Fruit fly (Drosophila melanogaster): Measurements from ENCODE around the gene XNP.

XNP gene

dm6 chr3R:25466166-25466565 is 16.5 kb downstream of the XNP start:
- TF ChIP-seq Myc (optimal IDR thresholded peaks at IDR 0.05), result no peak
- no peak for TF ChIP-seq ttk (optimal IDR thresholded peaks at IDR 0.05)
- no peak for TF ChIP-seq insv (optimal IDR thresholded peaks at IDR 0.05)
- TF ChIP-seq h (optimal IDR thresholded peaks at IDR 0.05), result no peak
- no peak for TF ChIP-seq psq (optimal IDR thresholded peaks at IDR 0.05)
- no peak for TF ChIP-seq Sin3A (optimal IDR thresholded peaks at IDR 0.05)

dm6 chr3R:25462642-25463317 is 19.9 kb downstream of the XNP start:
- TF ChIP-seq Myc (optimal IDR thresholded peaks at IDR 0.05) (no peak), ttk (optimal IDR thresholded peaks at IDR 0.05) (no peak), Sin3A (optimal IDR thresholded peaks at IDR 0.05) (no peak)

dm6 chr3R:25461666-25462065 is 21.0 kb downstream of the XNP start:
- no peak for TF ChIP-seq ttk (optimal IDR thresholded peaks at IDR 0.05)
- no peak for TF ChIP-seq Sin3A (optimal IDR thresholded peaks at IDR 0.05)
- no peak for TF ChIP-seq h (optimal IDR thresholded peaks at IDR 0.05)
- TF ChIP-seq Myc (optimal IDR thresholded peaks at IDR 0.05), result no peak

dm6 chr3R:25460650-25461049 is 22.0 kb downstream of the XNP start:
- TF ChIP-seq insv (optimal IDR thresholded peaks at IDR 0.05) (no peak), Myc (optimal IDR thresholded peaks at IDR 0.05) (no peak), Sin3A (optimal IDR thresholded peaks at IDR 0.05) (no peak), h (optimal IDR thresholded peaks at IDR 0.05) (no peak), psq (optimal IDR thresholded peaks at IDR 0.05) (no peak), ttk (optimal IDR thresholded peaks at IDR 0.05) (no peak)

dm6 chr3R:25459200-25459809 is 23.3 kb downstream of the XNP start:
- TF ChIP-seq insv (optimal IDR thresholded peaks at IDR 0.05) (no peak), psq (optimal IDR thresholded peaks at IDR 0.05) (no peak), Myc (optimal IDR thresholded peaks at IDR 0.05) (no peak), h (optimal IDR thresholded peaks at IDR 0.05) (no peak), Sin3A (optimal IDR thresholded peaks at IDR 0.05) (no peak), ttk (optimal IDR thresholded peaks at IDR 0.05) (no peak)

- no peak for TF ChIP-seq h (optimal IDR thresholded peaks at IDR 0.05)
These were observed 25.5 kb downstream of the XNP start for dm6 chr3R:25457097-25457496.

dm6 chr3R:25453150-25453680 is 29.4 kb downstream of the XNP start:
- TF ChIP-seq psq (optimal IDR thresholded peaks at IDR 0.05), result no peak
- no peak for TF ChIP-seq insv (optimal IDR thresholded peaks at IDR 0.05)
- TF ChIP-seq Myc (optimal IDR thresholded peaks at IDR 0.05), result no peak
- TF ChIP-seq h (optimal IDR thresholded peaks at IDR 0.05), result no peak
- TF ChIP-seq Sin3A (optimal IDR thresholded peaks at IDR 0.05), result no peak
- no peak for TF ChIP-seq ttk (optimal IDR thresholded peaks at IDR 0.05)

dm6 chr3R:25451832-25452231 is 30.8 kb downstream of the XNP start:
- TF ChIP-seq ttk (optimal IDR thresholded peaks at IDR 0.05) (no peak), h (optimal IDR thresholded peaks at IDR 0.05) (no peak), insv (optimal IDR thresholded peaks at IDR 0.05) (no peak), psq (optimal IDR thresholded peaks at IDR 0.05) (no peak), Myc (optimal IDR thresholded peaks at IDR 0.05) (no peak), Sin3A (optimal IDR thresholded peaks at IDR 0.05) (no peak)

- TF ChIP-seq Sin3A (optimal IDR thresholded peaks at IDR 0.05) (no peak), insv (optimal IDR thresholded peaks at IDR 0.05) (no peak), ttk (optimal IDR thresholded peaks at IDR 0.05) (no peak), Myc (optimal IDR thresholded peaks at IDR 0.05) (no peak), h (optimal IDR thresholded peaks at IDR 0.05) (no peak), psq (optimal IDR thresholded peaks at IDR 0.05) (no peak)
These were observed 33.9 kb downstream of the XNP start for dm6 chr3R:25448737-25449136.

dm6 chr3R:25448318-25448717 is 34.3 kb downstream of the XNP start:
- TF ChIP-seq psq (optimal IDR thresholded peaks at IDR 0.05), result no peak
- no peak for TF ChIP-seq h (optimal IDR thresholded peaks at IDR 0.05)
- TF ChIP-seq ttk (optimal IDR thresholded peaks at IDR 0.05), result no peak
- no peak for TF ChIP-seq Myc (optimal IDR thresholded peaks at IDR 0.05)
- TF ChIP-seq insv (optimal IDR thresholded peaks at IDR 0.05), result no peak
- no peak for TF ChIP-seq Sin3A (optimal IDR thresholded peaks at IDR 0.05)

- TF ChIP-seq insv (optimal IDR thresholded peaks at IDR 0.05), result no peak
- no peak for TF ChIP-seq h (optimal IDR thresholded peaks at IDR 0.05)
- TF ChIP-seq Sin3A (optimal IDR thresholded peaks at IDR 0.05), result no peak
- TF ChIP-seq psq (optimal IDR thresholded peaks at IDR 0.05), result no peak
- no peak for TF ChIP-seq Myc (optimal IDR thresholded peaks at IDR 0.05)
- TF ChIP-seq ttk (optimal IDR thresholded peaks at IDR 0.05), result no peak
These were observed 35.2 kb downstream of the XNP start for dm6 chr3R:25447451-25447850.

dm6 chr3R:25446482-25447300 is 35.9 kb downstream of the XNP start:
- TF ChIP-seq Sin3A (optimal IDR thresholded peaks at IDR 0.05) (no peak), insv (optimal IDR thresholded peaks at IDR 0.05) (no peak), psq (optimal IDR thresholded peaks at IDR 0.05) (no peak), h (optimal IDR thresholded peaks at IDR 0.05) (no peak), ttk (optimal IDR thresholded peaks at IDR 0.05) (no peak), Myc (optimal IDR thresholded peaks at IDR 0.05) (no peak)
